Fruit fly (Drosophila melanogaster) whole organism, pupa: ENCODE results near the gene CG3308.

Source experiments
- CG10348 ChIP-seq: fragments of 200-800 bp; sonication (Bioruptor generic); IDR thresholded peaks from 2 replicates; pipeline ENCODE4 v1.3.6; 2022; ENCODE audit warnings: missing biosample characterization, missing genetic modification characterization
- CG12605 ChIP-seq: fragments of 200-800 bp; sonication (Bioruptor generic); IDR thresholded peaks from 2 replicates; pipeline ENCODE4 v1.3.6; 2022; ENCODE audit warnings: missing biosample characterization, missing genetic modification characterization
- CG13204 ChIP-seq: fragments of 200-800 bp; sonication (Bioruptor generic); optimal IDR thresholded peaks from 2 replicates; lab custom pipeline; 2018; ENCODE audit warnings: missing biosample characterization, mild to moderate bottlenecking, missing genetic modification characterization, moderate library complexity
- CG14655 ChIP-seq: fragments of 200-800 bp; sonication (Bioruptor generic); optimal IDR thresholded peaks from 3 replicates; lab custom pipeline; 2017; ENCODE audit warnings: mild to moderate bottlenecking, missing biosample characterization, missing genetic modification reagents, missing genetic modification characterization
- CG15710 ChIP-seq: fragments of 200-800 bp; sonication (Bioruptor generic); optimal IDR thresholded peaks from 2 replicates; lab custom pipeline; 2018; ENCODE audit warnings: missing biosample characterization, mild to moderate bottlenecking, missing genetic modification characterization, moderate library complexity
- CG17806 ChIP-seq: fragments of 200-800 bp; sonication (Bioruptor generic); optimal IDR thresholded peaks from 2 replicates; lab custom pipeline; 2018; ENCODE audit warnings: missing biosample characterization, mild to moderate bottlenecking, missing genetic modification characterization, moderate library complexity
- CG32121 ChIP-seq: fragments of 200-800 bp; sonication (Bioruptor generic); IDR thresholded peaks from 2 replicates; pipeline ENCODE4 v1.3.6; 2022; ENCODE audit warnings: missing biosample characterization, missing genetic modification characterization
- CG34367 ChIP-seq: fragments of 200-800 bp; sonication (Bioruptor generic); optimal IDR thresholded peaks from 2 replicates; lab custom pipeline; 2018; ENCODE audit warnings: missing biosample characterization, mild to moderate bottlenecking, missing genetic modification characterization
- CG4496 ChIP-seq: fragments of 200-800 bp; sonication (Bioruptor generic); IDR thresholded peaks from 3 replicates; pipeline ENCODE4 v1.3.6; 2022; ENCODE audit warnings: missing biosample characterization, missing genetic modification characterization
- CG8159 ChIP-seq: fragments of 200-800 bp; sonication (Bioruptor generic); optimal IDR thresholded peaks from 3 replicates; lab custom pipeline; 2018; ENCODE audit warnings: missing biosample characterization, mild to moderate bottlenecking, missing genetic modification characterization, moderate library complexity
- CG8301 ChIP-seq: fragments of 200-800 bp; sonication (Bioruptor generic); optimal IDR thresholded peaks from 2 replicates; lab custom pipeline; 2018; ENCODE audit warnings: missing biosample characterization, mild to moderate bottlenecking, missing genetic modification characterization
- CG9948 ChIP-seq: fragments of 200-800 bp; sonication (Bioruptor generic); optimal IDR thresholded peaks from 2 replicates; lab custom pipeline; 2018; ENCODE audit warnings: missing biosample characterization, mild to moderate bottlenecking, missing genetic modification characterization, moderate library complexity
- D1 ChIP-seq: fragments of 200-800 bp; sonication (Bioruptor generic); optimal IDR thresholded peaks from 2 replicates; lab custom pipeline; 2018; ENCODE audit warnings: missing biosample characterization, mild to moderate bottlenecking, missing genetic modification characterization, moderate library complexity
- EcR ChIP-seq: fragments of 200-800 bp; sonication (Bioruptor generic); optimal IDR thresholded peaks from 3 replicates; lab custom pipeline; 2019; ENCODE audit warnings: missing biosample characterization, missing genetic modification characterization, mild to moderate bottlenecking, moderate library complexity, missing genetic modification reagents
- Ets98B ChIP-seq: fragments of 200-800 bp; sonication (Bioruptor generic); IDR thresholded peaks from 2 replicates; pipeline ENCODE4 v1.3.6; 2022; ENCODE audit warnings: missing biosample characterization, missing genetic modification characterization
- Pif1A ChIP-seq: fragments of 200-800 bp; sonication (Bioruptor generic); optimal IDR thresholded peaks from 3 replicates; lab custom pipeline; 2016; ENCODE audit warnings: missing biosample characterization, missing genetic modification characterization
- Pif1B ChIP-seq: fragments of 200-800 bp; sonication (Bioruptor generic); optimal IDR thresholded peaks from 3 replicates; lab custom pipeline; 2016; ENCODE audit warnings: missing biosample characterization, missing genetic modification characterization
- Snoo ChIP-seq: fragments of 200-800 bp; sonication (Bioruptor generic); optimal IDR thresholded peaks from 3 replicates; lab custom pipeline; 2017; ENCODE audit warnings: missing biosample characterization, mild to moderate bottlenecking, missing genetic modification characterization, inconsistent platforms
- fd96Ca ChIP-seq: fragments of 200-800 bp; sonication (Bioruptor generic); IDR thresholded peaks from 3 replicates; pipeline ENCODE4 v1.3.6; 2022; ENCODE audit warnings: missing biosample characterization, missing genetic modification characterization
- gl ChIP-seq: fragments of 200-800 bp; sonication (Bioruptor generic); optimal IDR thresholded peaks from 2 replicates; lab custom pipeline; 2018; ENCODE audit warnings: missing biosample characterization, mild to moderate bottlenecking, missing genetic modification characterization
- rn ChIP-seq: fragments of 200-800 bp; sonication (Bioruptor generic); IDR thresholded peaks from 2 replicates; pipeline ENCODE4 v1.3.6; 2022; ENCODE audit warnings: missing biosample characterization, missing genetic modification characterization

Gene CG3308

dm6 chr3R:21274870-21275269 is 1.3 kb upstream of the CG3308 start:
- TF ChIP-seq Snoo (tag; lab: Kevin White, UChicago) (no peak), CG14655 (GFP tag; lab: Kevin White, UChicago) (no peak), Pif1B (GFP tag; lab: Kevin White, UChicago) (no peak), CG9948 (tag; lab: Kevin White, UChicago) (no peak), CG10348 (GFP tag; lab: Robert Waterston, UW) (no peak), CG32121 (GFP tag; lab: Robert Waterston, UW) (no peak)

dm6 chr3R:21271208-21271607 is 2.4 kb downstream of the CG3308 start:
- TF ChIP-seq rn (GFP tag; lab: Robert Waterston, UW), result no peak
- no peak for TF ChIP-seq D1 (tag; lab: Kevin White, UChicago)
- no peak for TF ChIP-seq EcR
- no peak for TF ChIP-seq CG13204 (GFP tag; lab: Kevin White, UChicago)
- no peak for TF ChIP-seq CG15710
- TF ChIP-seq CG17806 (tag; lab: Kevin White, UChicago), result no peak
- TF ChIP-seq fd96Ca, result no peak
- TF ChIP-seq CG9948 (tag; lab: Kevin White, UChicago), result no peak
- no peak for TF ChIP-seq Ets98B
- no peak for TF ChIP-seq CG12605 (GFP tag; lab: Robert Waterston, UW)
- no peak for TF ChIP-seq CG14655 (GFP tag; lab: Kevin White, UChicago)
- TF ChIP-seq CG8301 (tag; lab: Kevin White, UChicago), result no peak

dm6 chr3R:21270609-21271143 is 2.9 kb downstream of the CG3308 start:
- TF ChIP-seq Ets98B, result no peak
- TF ChIP-seq CG4496 (GFP tag; lab: Robert Waterston, UW), result no peak
- TF ChIP-seq CG9948 (tag; lab: Kevin White, UChicago), result no peak

- peak; percentile 51; the same call in 1 of the 3 replicates for TF ChIP-seq fd96Ca
- peak; percentile 38 for TF ChIP-seq Snoo (tag; lab: Kevin White, UChicago)
- no peak for TF ChIP-seq CG9948 (tag; lab: Kevin White, UChicago)
- peak; percentile 52; the same call in 2 of the 3 replicates for TF ChIP-seq CG4496 (GFP tag; lab: Robert Waterston, UW)
- 0 out of 2 replicates have a peak, but pooled peaks have one; percentile 23 for TF ChIP-seq CG12605 (GFP tag; lab: Robert Waterston, UW)
- TF ChIP-seq Pif1B (GFP tag; lab: Kevin White, UChicago), result no peak
- peak; percentile 12 for TF ChIP-seq EcR
- no peak for TF ChIP-seq Ets98B
Measured at dm6 chr3R:21269923-21270322, 3.7 kb downstream of the CG3308 start, which contains the start of the genes AP-2sigma and Idi. Gene AP-2sigma, minus strand, starts transcription at chr3R:21270075. Gene Idi, plus strand, starts transcription at chr3R:21270126.

dm6 chr3R:21268873-21269272 is 4.7 kb downstream of the CG3308 start, which contains the start of gene Rab1:
Gene Rab1, minus strand, starts transcription at chr3R:21269060.
- TF ChIP-seq fd96Ca (peak; percentile 52; the same call in 1 of the 3 replicates), Ets98B (0 out of 2 replicates have a peak, but pooled peaks have one; percentile 7), CG13204 (GFP tag; lab: Kevin White, UChicago) (no peak), CG8159 (peak; percentile 11), Snoo (tag; lab: Kevin White, UChicago) (peak; percentile 56), CG32121 (GFP tag; lab: Robert Waterston, UW) (0 out of 2 replicates have a peak, but pooled peaks have one; percentile 23), rn (GFP tag; lab: Robert Waterston, UW) (no peak), CG4496 (GFP tag; lab: Robert Waterston, UW) (0 out of 3 replicates have a peak, but pooled peaks have one; percentile 62)

- TF ChIP-seq fd96Ca (0 out of 3 replicates have a peak, but pooled peaks have one; percentile 18), Pif1B (GFP tag; lab: Kevin White, UChicago) (no peak), CG34367 (no peak), gl (tag; lab: Kevin White, UChicago) (peak; percentile 10), CG12605 (GFP tag; lab: Robert Waterston, UW) (peak; percentile 23; the same call in 1 of the 2 replicates), Pif1A (GFP tag; lab: Kevin White, UChicago) (no peak), EcR (no peak)
Measured at dm6 chr3R:21267972-21268512, 5.6 kb downstream of the CG3308 start.

- peak; percentile 40 for TF ChIP-seq Snoo (tag; lab: Kevin White, UChicago)
- no peak for TF ChIP-seq CG17806 (tag; lab: Kevin White, UChicago)
- peak; percentile 17 for TF ChIP-seq Pif1A (GFP tag; lab: Kevin White, UChicago)
- TF ChIP-seq gl (tag; lab: Kevin White, UChicago), result no peak
- peak; percentile 43; the same call in 1 of the 3 replicates for TF ChIP-seq fd96Ca
- peak; percentile 31; the same call in 1 of the 2 replicates for TF ChIP-seq Ets98B
- TF ChIP-seq CG4496 (GFP tag; lab: Robert Waterston, UW), result peak; percentile 85; the same call in 2 of the 3 replicates
- TF ChIP-seq CG9948 (tag; lab: Kevin White, UChicago), result no peak
Measured at dm6 chr3R:21263177-21263576, 10.4 kb downstream of the CG3308 start.
